Worm (Caenorhabditis elegans) whole organism, young adult: Measurements from ENCODE around the gene rgs-10.

Experiments used
- B0035.1 ChIP-seq: sonication (generic microtip); optimal IDR thresholded peaks from 2 replicates; lab custom pipeline; 2016; ENCODE audit warnings: missing genetic modification characterization, mild to moderate bottlenecking, missing compliant biosample characterization, missing genotype, missing genetic modification reagents
- C06A6.2 ChIP-seq: fragments of 200-800 bp; sonication (Bioruptor generic); conservative IDR thresholded peaks from 2 replicates; pipeline ENCODE4 v1.3.6; 2022; ENCODE audit warnings: missing genetic modification characterization, missing compliant biosample characterization
- F10E7.11 ChIP-seq: sonication (generic microtip); optimal IDR thresholded peaks from 2 replicates; lab custom pipeline; 2017; ENCODE audit warnings: mild to moderate bottlenecking, missing genetic modification characterization, moderate library complexity, missing compliant biosample characterization
- F33H1.4 ChIP-seq: fragments of 200-800 bp; sonication (Bioruptor generic); IDR thresholded peaks from 2 replicates; pipeline ENCODE4 v1.3.6; 2022; ENCODE audit warnings: missing genetic modification reagents, missing genetic modification characterization, missing compliant biosample characterization
- F39B2.1 ChIP-seq: fragments of 200-800 bp; sonication (Bioruptor generic); IDR thresholded peaks from 2 replicates; pipeline ENCODE4 v1.3.6; 2022; ENCODE audit warnings: missing genetic modification reagents, missing genetic modification characterization, missing compliant biosample characterization
- K11D2.4 ChIP-seq: fragments of 200-800 bp; sonication (Bioruptor generic); IDR thresholded peaks from 2 replicates; pipeline ENCODE4 v1.3.6; 2022; ENCODE audit warnings: missing genetic modification reagents, missing genetic modification characterization, missing compliant biosample characterization
- T07F8.4 ChIP-seq: sonication (generic microtip); optimal IDR thresholded peaks from 2 replicates; lab custom pipeline; 2016; ENCODE audit warnings: mild to moderate bottlenecking, missing genetic modification characterization, moderate library complexity, missing compliant biosample characterization
- Y53F4B.3 ChIP-seq: fragments of 200-800 bp; sonication (Bioruptor generic); IDR thresholded peaks from 2 replicates; pipeline ENCODE4 v1.3.6; 2022; ENCODE audit warnings: missing genetic modification reagents, missing genetic modification characterization, missing compliant biosample characterization
- Y53G8AR.9 ChIP-seq: fragments of 200-800 bp; sonication (Bioruptor generic); conservative IDR thresholded peaks from 2 replicates; pipeline ENCODE4 v1.3.6; 2022; ENCODE audit warnings: missing genetic modification reagents, missing genetic modification characterization, missing compliant biosample characterization
- Y56A3A.18 ChIP-seq: fragments of 200-800 bp; sonication (Bioruptor generic); IDR thresholded peaks from 2 replicates; pipeline ENCODE4 v1.3.6; 2022; ENCODE audit warnings: missing genetic modification reagents, missing genetic modification characterization, missing compliant biosample characterization
- Y67H2A.10 ChIP-seq: fragments of 200-800 bp; sonication (Bioruptor generic); conservative IDR thresholded peaks from 2 replicates; pipeline ENCODE4 v1.3.6; 2022; ENCODE audit warnings: missing genetic modification reagents, missing genetic modification characterization, missing compliant biosample characterization
- Y79H2A.3 ChIP-seq: fragments of 200-800 bp; sonication (Bioruptor generic); conservative IDR thresholded peaks from 2 replicates; pipeline ENCODE4 v1.3.6; 2022; ENCODE audit warnings: missing genetic modification reagents, missing genetic modification characterization, missing compliant biosample characterization
- ZK185.1 ChIP-seq: sonication (generic microtip); optimal IDR thresholded peaks from 2 replicates; lab custom pipeline; 2016; ENCODE audit warnings: mild to moderate bottlenecking, missing genetic modification characterization, missing compliant biosample characterization; ENCODE audit not compliant: poor library complexity, severe bottlenecking
- aptf-2 ChIP-seq: fragments of 200-800 bp; sonication (Bioruptor generic); conservative IDR thresholded peaks from 2 replicates; pipeline ENCODE4 v1.3.6; 2022; ENCODE audit warnings: missing genetic modification reagents, missing genetic modification characterization, missing compliant biosample characterization
- athp-1 ChIP-seq: sonication (generic microtip); optimal IDR thresholded peaks from 2 replicates; lab custom pipeline; 2017; ENCODE audit warnings: mild to moderate bottlenecking, missing genetic modification characterization, missing compliant biosample characterization
- attf-5 ChIP-seq: fragments of 200-800 bp; sonication (Bioruptor generic); optimal IDR thresholded peaks from 2 replicates; lab custom pipeline; 2018; ENCODE audit warnings: mild to moderate bottlenecking, missing genetic modification characterization, missing compliant biosample characterization
- bed-1 ChIP-seq: fragments of 200-800 bp; sonication (Bioruptor generic); IDR thresholded peaks from 2 replicates; pipeline ENCODE4 v1.3.6; 2022; ENCODE audit warnings: missing genetic modification reagents, missing genetic modification characterization, missing compliant biosample characterization
- ceh-58 ChIP-seq: fragments of 200-800 bp; sonication (Bioruptor generic); IDR thresholded peaks from 2 replicates; pipeline ENCODE4 v1.3.6; 2022; ENCODE audit warnings: missing genetic modification characterization, missing compliant biosample characterization
- dox-1 ChIP-seq: fragments of 200-800 bp; sonication (Bioruptor generic); IDR thresholded peaks from 2 replicates; pipeline ENCODE4 v1.3.6; 2022; ENCODE audit warnings: missing genetic modification reagents, missing genetic modification characterization, missing compliant biosample characterization
- egrh-3 ChIP-seq: fragments of 200-800 bp; sonication (Bioruptor generic); IDR thresholded peaks from 2 replicates; pipeline ENCODE4 v1.3.6; 2022; ENCODE audit warnings: missing genetic modification reagents, missing genetic modification characterization, missing compliant biosample characterization
- ets-4 ChIP-seq: fragments of 200-800 bp; sonication (Bioruptor generic); optimal IDR thresholded peaks from 2 replicates; lab custom pipeline; 2018; ENCODE audit warnings: mild to moderate bottlenecking, missing genetic modification characterization, missing compliant biosample characterization
- fkh-3 ChIP-seq: sonication (generic microtip); optimal IDR thresholded peaks from 2 replicates; lab custom pipeline; 2016; ENCODE audit warnings: mild to moderate bottlenecking, missing genetic modification characterization, missing compliant biosample characterization
- hlh-12 ChIP-seq: sonication (generic microtip); optimal IDR thresholded peaks from 2 replicates; lab custom pipeline; 2016; ENCODE audit warnings: missing genetic modification characterization, missing compliant biosample characterization
- hmg-1.2 ChIP-seq: fragments of 200-800 bp; sonication (Bioruptor generic); IDR thresholded peaks from 2 replicates; pipeline ENCODE4 v1.3.6; 2022; ENCODE audit warnings: missing genetic modification reagents, missing genetic modification characterization, missing compliant biosample characterization
- let-607 ChIP-seq, 2 experiments: fragments of 200-800 bp in 1 of 2; sonication (Bioruptor generic) in 1 of 2; sonication (generic microtip) in 1 of 2; optimal IDR thresholded peaks; 2 replicates each; lab custom pipeline; 2016 to 2018; ENCODE audit warnings: mild to moderate bottlenecking in 2 of 2, missing compliant biosample characterization in 2 of 2, missing genetic modification characterization in 2 of 2, moderate library complexity in 2 of 2, missing genotype in 1 of 2
- lin-26 ChIP-seq: fragments of 200-800 bp; sonication (Bioruptor generic); IDR thresholded peaks from 2 replicates; pipeline ENCODE4 v1.3.6; 2022; ENCODE audit warnings: missing genetic modification reagents, missing genetic modification characterization, missing compliant biosample characterization
- lin-40 ChIP-seq: sonication (generic microtip); optimal IDR thresholded peaks from 2 replicates; lab custom pipeline; 2016; ENCODE audit warnings: missing genetic modification characterization, mild to moderate bottlenecking, missing compliant biosample characterization, missing genotype, missing genetic modification reagents
- lin-54 ChIP-seq: fragments of 200-800 bp; sonication (Bioruptor generic); optimal IDR thresholded peaks from 2 replicates; lab custom pipeline; 2018; ENCODE audit warnings: mild to moderate bottlenecking, missing genetic modification characterization, missing compliant biosample characterization
- madf-8 ChIP-seq: fragments of 200-800 bp; sonication (Bioruptor generic); conservative IDR thresholded peaks from 2 replicates; pipeline ENCODE4 v1.3.6; 2022; ENCODE audit warnings: missing genetic modification reagents, missing genetic modification characterization, missing compliant biosample characterization
- mxl-1 ChIP-seq: sonication (generic microtip); optimal IDR thresholded peaks from 2 replicates; lab custom pipeline; 2016; ENCODE audit warnings: missing genetic modification characterization, missing compliant biosample characterization
- nhr-179 ChIP-seq: sonication (generic microtip); optimal IDR thresholded peaks from 2 replicates; lab custom pipeline; 2016; ENCODE audit warnings: mild to moderate bottlenecking, missing genetic modification characterization, missing compliant biosample characterization
- nhr-27 ChIP-seq: fragments of 200-800 bp; sonication (Bioruptor generic); optimal IDR thresholded peaks from 2 replicates; lab custom pipeline; 2018; ENCODE audit warnings: mild to moderate bottlenecking, missing genetic modification characterization, moderate library complexity, missing compliant biosample characterization
- nhr-90 ChIP-seq: sonication (generic microtip); optimal IDR thresholded peaks from 2 replicates; lab custom pipeline; 2016; ENCODE audit warnings: missing genotype, mild to moderate bottlenecking, missing genetic modification characterization, missing compliant biosample characterization
- rec-8 ChIP-seq, 2 experiments: sonication (generic microtip); optimal IDR thresholded peaks; 2 replicates each; lab custom pipeline; 2016; ENCODE audit warnings: mild to moderate bottlenecking in 2 of 2, missing genetic modification characterization in 2 of 2, missing genetic modification reagents in 2 of 2, missing genotype in 2 of 2, missing biosample characterization in 1 of 2, missing compliant biosample characterization in 1 of 2, moderate library complexity in 1 of 2
- snpc-1.3 ChIP-seq: sonication (generic microtip); optimal IDR thresholded peaks from 2 replicates; lab custom pipeline; 2017; ENCODE audit warnings: missing genetic modification characterization, mild to moderate bottlenecking, missing compliant biosample characterization, antibody characterized with exemption, moderate library complexity, missing genotype, missing genetic modification reagents; ENCODE audit not compliant: insufficient read depth
- somi-1 ChIP-seq: fragments of 200-800 bp; sonication (Bioruptor generic); optimal IDR thresholded peaks from 2 replicates; lab custom pipeline; 2018; ENCODE audit warnings: mild to moderate bottlenecking, missing genetic modification characterization, missing compliant biosample characterization
- tbp1 ChIP-seq: fragments of 200-800 bp; sonication (Bioruptor generic); optimal IDR thresholded peaks from 2 replicates; lab custom pipeline; 2018; ENCODE audit warnings: mild to moderate bottlenecking, missing genetic modification characterization, missing compliant biosample characterization
- tbx-9 ChIP-seq: sonication (generic microtip); optimal IDR thresholded peaks from 2 replicates; lab custom pipeline; 2016; ENCODE audit warnings: borderline replicate concordance, missing genetic modification characterization, inconsistent platforms, missing compliant biosample characterization
- tlf-1 ChIP-seq: fragments of 200-800 bp; sonication (Bioruptor generic); optimal IDR thresholded peaks from 2 replicates; lab custom pipeline; 2018; ENCODE audit warnings: mild to moderate bottlenecking, missing genetic modification characterization, missing compliant biosample characterization
- xnd-1 ChIP-seq: sonication (generic microtip); optimal IDR thresholded peaks from 2 replicates; lab custom pipeline; 2016; ENCODE audit warnings: missing genotype, missing genetic modification reagents, missing genetic modification characterization, missing compliant biosample characterization
- zfh-2 ChIP-seq: fragments of 200-800 bp; sonication (Bioruptor generic); conservative IDR thresholded peaks from 2 replicates; pipeline ENCODE4 v1.3.6; 2022; ENCODE audit warnings: missing genetic modification reagents, missing genetic modification characterization, missing compliant biosample characterization
- zim-3 ChIP-seq: sonication (generic microtip); optimal IDR thresholded peaks from 2 replicates; lab custom pipeline; 2017; ENCODE audit warnings: mild to moderate bottlenecking, missing genetic modification characterization, moderate library complexity, missing compliant biosample characterization
- ztf-26 ChIP-seq: sonication (generic microtip); optimal IDR thresholded peaks from 2 replicates; lab custom pipeline; 2017; ENCODE audit warnings: missing genetic modification characterization, missing compliant biosample characterization
- ztf-3 ChIP-seq: fragments of 200-800 bp; sonication (Bioruptor generic); optimal IDR thresholded peaks from 2 replicates; lab custom pipeline; 2018; ENCODE audit warnings: mild to moderate bottlenecking, missing genetic modification characterization, missing compliant biosample characterization

Gene rgs-10

DNA sequence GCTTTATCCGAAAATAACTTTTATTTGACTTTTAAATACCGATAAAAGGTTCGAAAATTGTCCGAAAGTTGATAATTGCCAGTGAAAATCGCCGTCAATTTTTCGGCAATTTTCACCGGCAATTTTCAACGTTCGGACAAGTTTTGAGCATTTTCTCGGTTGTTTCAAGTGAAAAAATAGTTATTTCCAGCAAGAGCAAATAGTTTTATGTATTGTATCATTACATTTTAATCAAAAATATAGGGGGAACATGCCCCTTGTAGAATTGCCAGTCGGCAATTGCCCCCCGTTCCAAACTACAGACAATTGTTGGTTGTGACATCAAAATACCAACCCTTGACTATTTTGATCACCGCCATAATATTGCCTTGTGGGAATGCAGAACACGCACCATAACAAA lies at the start of gene rgs-10:
rgs-10 (plus strand) TSS at position 301 of the 400 bp plus-strand sequence.
- no peak for TF ChIP-seq attf-5 (GFP tag; lab: Kevin White, UChicago)
- peak; percentile 77; the same call in 1 of the 2 replicates for TF ChIP-seq aptf-2 (GFP tag; lab: Robert Waterston, UW)

- no peak for TF ChIP-seq dox-1 (GFP tag; lab: Robert Waterston, UW)
- TF ChIP-seq somi-1: no peak
- no peak for TF ChIP-seq nhr-27 (tag; lab: Kevin White, UChicago)
- TF ChIP-seq C06A6.2 (GFP tag; lab: Robert Waterston, UW): no peak
- no peak for TF ChIP-seq ztf-26 (tag; lab: Kevin White, UChicago)
- TF ChIP-seq aptf-2 (GFP tag; lab: Robert Waterston, UW): no peak
- no peak for TF ChIP-seq hlh-12
- no peak for TF ChIP-seq Y53F4B.3
- no peak for TF ChIP-seq lin-26 (GFP tag; lab: Robert Waterston, UW)
- TF ChIP-seq athp-1 (tag; lab: Kevin White, UChicago): no peak
- TF ChIP-seq ZK185.1 (tag; lab: Kevin White, UChicago): no peak
- no peak for TF ChIP-seq fkh-3 (tag; lab: Kevin White, UChicago)
- TF ChIP-seq tlf-1: no peak
- no peak for TF ChIP-seq B0035.1 (tag; lab: Kevin White, UChicago)
- no peak for TF ChIP-seq egrh-3 (GFP tag; lab: Robert Waterston, UW)
- TF ChIP-seq tbx-9 (tag; lab: Kevin White, UChicago): no peak
- no peak for TF ChIP-seq ztf-3 (GFP tag; lab: Kevin White, UChicago)
- no peak for TF ChIP-seq lin-40 (tag; lab: Kevin White, UChicago)
- TF ChIP-seq Y56A3A.18 (GFP tag; lab: Robert Waterston, UW): no peak
- no peak for TF ChIP-seq Y53G8AR.9 (GFP tag; lab: Robert Waterston, UW)
Observed at ce11 chrX:14916767-14917166, 45.8 kb upstream of the rgs-10 start.

ce11 chrX:14918538-14918937 lies 44.0 kb upstream of the rgs-10 start, which contains the start of gene npr-40:
Gene npr-40, plus strand, starts transcription at chrX:14918838.
- TF ChIP-seq zfh-2 (GFP tag; lab: Robert Waterston, UW): no peak
- TF ChIP-seq nhr-179: no peak
- TF ChIP-seq C06A6.2 (GFP tag; lab: Robert Waterston, UW): no peak
- TF ChIP-seq T07F8.4: no peak
- TF ChIP-seq hlh-12: no peak
- TF ChIP-seq Y79H2A.3 (GFP tag; lab: Robert Waterston, UW): no peak
- TF ChIP-seq F10E7.11 (tag; lab: Kevin White, UChicago): no peak
- no peak for TF ChIP-seq bed-1
- no peak for TF ChIP-seq Y56A3A.18 (GFP tag; lab: Robert Waterston, UW)
- no peak for TF ChIP-seq dox-1 (GFP tag; lab: Robert Waterston, UW)
- TF ChIP-seq let-607 (tag; optimal IDR thresholded peaks at IDR 0.05; lab: Kevin White, UChicago): no peak
- TF ChIP-seq hmg-1.2: no peak
- TF ChIP-seq F33H1.4 (GFP tag; lab: Robert Waterston, UW): no peak
- TF ChIP-seq tbp1 (GFP tag; lab: Kevin White, UChicago): no peak
- TF ChIP-seq lin-26 (GFP tag; lab: Robert Waterston, UW): no peak

DNA sequence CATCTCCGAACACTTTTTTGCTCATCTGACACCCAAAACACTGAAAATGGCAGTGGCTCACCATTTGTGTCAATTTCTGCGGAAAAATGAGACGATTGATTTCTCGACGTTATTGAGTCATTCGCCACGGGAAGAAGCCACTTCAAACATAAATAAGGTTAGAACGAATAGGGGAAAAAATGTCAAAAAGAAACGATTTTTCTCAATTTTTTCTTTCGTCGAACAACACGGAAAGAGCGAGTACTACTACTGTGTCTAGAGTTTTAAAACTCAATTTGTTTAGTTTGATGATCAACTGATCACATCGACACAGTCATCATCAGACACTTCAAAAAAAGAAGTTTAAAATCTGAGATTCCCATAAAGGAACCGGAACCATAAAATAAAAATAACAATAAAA lies 41.7 kb upstream of the rgs-10 start:
- TF ChIP-seq mxl-1 (no peak), tlf-1 (no peak), lin-54 (GFP tag; lab: Kevin White, UChicago) (no peak), zim-3 (tag; lab: Kevin White, UChicago) (no peak), K11D2.4 (GFP tag; lab: Robert Waterston, UW) (no peak), Y67H2A.10 (GFP tag; lab: Robert Waterston, UW) (no peak), madf-8 (GFP tag; lab: Robert Waterston, UW) (no peak), F10E7.11 (tag; lab: Kevin White, UChicago) (no peak), snpc-1.3 (tag; lab: Kevin White, UChicago) (no peak), ceh-58 (no peak), Y53G8AR.9 (GFP tag; lab: Robert Waterston, UW) (no peak), F39B2.1 (GFP tag; lab: Robert Waterston, UW) (no peak), rec-8 (tag; optimal IDR thresholded peaks at IDR 0.05; lab: Kevin White, UChicago) (no peak), xnd-1 (tag; lab: Kevin White, UChicago) (no peak), nhr-90 (tag; lab: Kevin White, UChicago) (no peak), lin-40 (tag; lab: Kevin White, UChicago) (no peak), ets-4 (GFP tag; lab: Kevin White, UChicago) (no peak)
